Worm (Caenorhabditis elegans) whole organism, midembryonic: Measurements from ENCODE around the gene hse-5.

Experiments used
- T22C8.4 ChIP-seq: fragments of 200-800 bp; sonication (Bioruptor generic); IDR thresholded peaks from 2 replicates; pipeline ENCODE4 v1.3.6; 2022; ENCODE audit warnings: missing genetic modification characterization, missing compliant biosample characterization
- cog-1 ChIP-seq: sonication (generic microtip); optimal IDR thresholded peaks from 2 replicates; lab custom pipeline; 2016; ENCODE audit warnings: missing genetic modification characterization, missing compliant biosample characterization
- ref-1 ChIP-seq: fragments of 200-800 bp; sonication (Bioruptor generic); conservative IDR thresholded peaks from 2 replicates; pipeline ENCODE4 v1.3.6; 2022; ENCODE audit warnings: missing genetic modification reagents, missing genetic modification characterization, missing compliant biosample characterization
- tab-1 ChIP-seq: fragments of 200-800 bp; sonication (Bioruptor generic); IDR thresholded peaks from 2 replicates; pipeline ENCODE4 v1.3.6; 2022; ENCODE audit warnings: missing genetic modification characterization, missing compliant biosample characterization
- ztf-29 ChIP-seq: fragments of 200-800 bp; sonication (Bioruptor generic); IDR thresholded peaks from 2 replicates; pipeline ENCODE4 v1.3.6; 2022; ENCODE audit warnings: missing genetic modification reagents, missing genetic modification characterization, missing compliant biosample characterization

DNA sequence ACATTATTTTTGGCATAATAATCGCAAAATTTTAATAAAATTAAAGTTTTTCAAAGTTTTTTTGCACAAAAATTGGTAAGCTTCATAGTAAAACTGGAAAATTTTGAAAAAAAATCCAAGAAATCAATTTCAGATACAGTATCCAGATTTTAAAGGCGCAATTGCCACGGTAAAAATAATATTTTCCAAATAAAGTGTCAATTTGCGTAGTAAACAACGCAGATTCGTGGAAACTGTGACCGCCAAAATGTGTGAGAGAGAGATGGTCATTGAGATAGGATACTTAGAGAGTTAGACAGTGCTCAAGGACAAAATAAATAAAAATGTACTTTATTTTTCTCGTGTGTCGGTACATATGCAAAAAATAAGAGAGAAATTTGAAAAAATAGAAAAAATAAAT, 42.4 kb upstream of the hse-5 start:
- TF ChIP-seq tab-1 (GFP tag; lab: Robert Waterston, UW) (no peak), T22C8.4 (GFP tag; lab: Robert Waterston, UW) (no peak), ztf-29 (GFP tag; lab: Robert Waterston, UW) (no peak), cog-1 (tag; lab: Kevin White, UChicago) (no peak), ref-1 (GFP tag; lab: Robert Waterston, UW) (no peak)
